Fruit fly (Drosophila melanogaster): ENCODE data around the gene CG15432.
A peak's percentile ranks its signal among the peaks of the same experiment; 100 is the strongest.

The CG15432 gene

dm6 chr2L:4454009-4454689 lies 12.0 kb downstream of the CG15432 start, which contains the start of the genes Secp43 and ND-B8 (continued):
- peak; percentile 15 for TF ChIP-seq CG17829 (tag; optimal IDR thresholded peaks at IDR 0.05)
- peak; percentile 63; the same call in 1 of the 2 replicates for TF ChIP-seq inv (GFP tag; IDR thresholded peaks at IDR 0.05; ENCODE audit: partially characterized antibody)
- TF ChIP-seq CG1233 (GFP tag; optimal IDR thresholded peaks at IDR 0.05) = no peak
- 0 out of 3 replicates have a peak, but pooled peaks have one; percentile 24 for TF ChIP-seq CG2199 (GFP tag; IDR thresholded peaks at IDR 0.05)
- TF ChIP-seq gsb (GFP tag; IDR thresholded peaks at IDR 0.05) = no peak
- no peak for TF ChIP-seq Atf-2 (GFP tag; optimal IDR thresholded peaks at IDR 0.05)
- no peak for TF ChIP-seq CG4730 (GFP tag; IDR thresholded peaks at IDR 0.05)
- TF ChIP-seq az2 (GFP tag; optimal IDR thresholded peaks at IDR 0.05) = no peak
- TF ChIP-seq CG10321 (GFP tag; IDR thresholded peaks at IDR 0.05) = no peak
- TF ChIP-seq h (optimal IDR thresholded peaks at IDR 0.05) = no peak
- no peak for TF ChIP-seq sc (optimal IDR thresholded peaks at IDR 0.05)
- TF ChIP-seq sc (GFP tag; optimal IDR thresholded peaks at IDR 0.05) = no peak
- TF ChIP-seq CG12155 (GFP tag; optimal IDR thresholded peaks at IDR 0.05) = no peak
- no peak for TF ChIP-seq usp (GFP tag; optimal IDR thresholded peaks at IDR 0.05)
- no peak for TF ChIP-seq CG12219 (GFP tag; optimal IDR thresholded peaks at IDR 0.05)
- TF ChIP-seq CHES-1-like (GFP tag; optimal IDR thresholded peaks at IDR 0.05) = peak; percentile 46
- TF ChIP-seq CG34224 (GFP tag; IDR thresholded peaks at IDR 0.05; ENCODE audit: partially characterized antibody) = peak; percentile 62
- no peak for TF ChIP-seq CG10979 (tag; optimal IDR thresholded peaks at IDR 0.05)
- peak; percentile 73; the same call in 2 of the 3 replicates for TF ChIP-seq mld (GFP tag; IDR thresholded peaks at IDR 0.05; ENCODE audit: partially characterized antibody)
- TF ChIP-seq Taf1 (GFP tag; IDR thresholded peaks at IDR 0.05) = no peak
- no peak for TF ChIP-seq Rx (GFP tag; IDR thresholded peaks at IDR 0.05)
- no peak for TF ChIP-seq CG8765 (GFP tag; IDR thresholded peaks at IDR 0.05)
- no peak for TF ChIP-seq Bteb2 (GFP tag; optimal IDR thresholded peaks at IDR 0.05)
- TF ChIP-seq CG3847 (GFP tag; IDR thresholded peaks at IDR 0.05) = peak; percentile 33; the same call in 1 of the 2 replicates
- no peak for TF ChIP-seq CG32532 (GFP tag; IDR thresholded peaks at IDR 0.05)
- TF ChIP-seq Dad (GFP tag; optimal IDR thresholded peaks at IDR 0.05) = no peak
- TF ChIP-seq da (GFP tag; optimal IDR thresholded peaks at IDR 0.05) = no peak
- TF ChIP-seq CG12299 (tag; optimal IDR thresholded peaks at IDR 0.05) = no peak
- no peak for TF ChIP-seq Hr39 (optimal IDR thresholded peaks at IDR 0.05)
- TF ChIP-seq btn (GFP tag; optimal IDR thresholded peaks at IDR 0.05) = no peak
- TF ChIP-seq ERR (GFP tag; optimal IDR thresholded peaks at IDR 0.05) = no peak
- TF ChIP-seq CG17359 (tag; optimal IDR thresholded peaks at IDR 0.05) = no peak
- TF ChIP-seq CG12769 (tag; optimal IDR thresholded peaks at IDR 0.05) = no peak
- TF ChIP-seq CG32772 (GFP tag; IDR thresholded peaks at IDR 0.05) = no peak
- TF ChIP-seq sisA (GFP tag; IDR thresholded peaks at IDR 0.05) = no peak
- TF ChIP-seq seq (GFP tag; IDR thresholded peaks at IDR 0.05) = no peak
- no peak for TF ChIP-seq disco-r (GFP tag; optimal IDR thresholded peaks at IDR 0.05)
- TF ChIP-seq CG4707 (GFP tag; optimal IDR thresholded peaks at IDR 0.05) = no peak
- no peak for TF ChIP-seq Lpt (GFP tag; optimal IDR thresholded peaks at IDR 0.05)
- TF ChIP-seq CG31365 (tag; optimal IDR thresholded peaks at IDR 0.05) = no peak
- no peak for TF ChIP-seq ash1 (GFP tag; optimal IDR thresholded peaks at IDR 0.05)
- no peak for TF ChIP-seq CG4404 (GFP tag; IDR thresholded peaks at IDR 0.05)
- peak; percentile 41 for TF ChIP-seq YL-1 (GFP tag; optimal IDR thresholded peaks at IDR 0.05)
- TF ChIP-seq Blimp-1 (GFP tag; optimal IDR thresholded peaks at IDR 0.05) = no peak
- no peak for TF ChIP-seq CG10543 (GFP tag; optimal IDR thresholded peaks at IDR 0.05)
- peak; percentile 64 for TF ChIP-seq Sin3A (optimal IDR thresholded peaks at IDR 0.05)
- peak; percentile 11 for TF ChIP-seq Vsx1 (GFP tag; optimal IDR thresholded peaks at IDR 0.05)
- TF ChIP-seq CG13624 (GFP tag; optimal IDR thresholded peaks at IDR 0.05) = peak; percentile 29
- TF ChIP-seq CG2129 (GFP tag; IDR thresholded peaks at IDR 0.05; ENCODE audit: partially characterized antibody) = 0 out of 2 replicates have a peak, but pooled peaks have one; percentile 29
- TF ChIP-seq Nf-YB (GFP tag; optimal IDR thresholded peaks at IDR 0.05) = no peak
- TF ChIP-seq CG8089 (GFP tag; optimal IDR thresholded peaks at IDR 0.05) = no peak
- TF ChIP-seq CG10209 (GFP tag; optimal IDR thresholded peaks at IDR 0.05) = no peak
